Worm (Caenorhabditis elegans) whole organism, L1 larva: Measurements from ENCODE around the gene K07E3.9.

ENCODE experiments used
- C16A3.4 ChIP-seq: fragments of 150-350 bp; optimal IDR thresholded peaks from 2 replicates; lab custom pipeline; 2014; ENCODE audit warnings: missing biosample characterization, missing genetic modification characterization
- F16B12.6 ChIP-seq: fragments of 150-350 bp; optimal IDR thresholded peaks from 2 replicates; lab custom pipeline; 2014; ENCODE audit warnings: missing biosample characterization, missing genetic modification characterization
- aly-2 ChIP-seq: fragments of 150-350 bp; optimal IDR thresholded peaks from 2 replicates; lab custom pipeline; 2014; ENCODE audit warnings: missing biosample characterization, missing genetic modification characterization
- ceh-82 ChIP-seq, 3 experiments: fragments of 150-350 bp in 1 of 3; sonication (generic microtip) in 2 of 3; optimal IDR thresholded peaks; 2 replicates each; lab custom pipeline; 2014 to 2017; ENCODE audit warnings: missing biosample characterization in 3 of 3, missing genetic modification characterization in 3 of 3
- dpl-1 ChIP-seq, 3 experiments: fragments of 150-350 bp in 2 of 3; sonication (generic microtip) in 1 of 3; optimal IDR thresholded peaks; 2 replicates each; lab custom pipeline; 2014 to 2017; ENCODE audit warnings: missing biosample characterization in 3 of 3, missing genetic modification characterization in 3 of 3, missing genetic modification reagents in 3 of 3
- efl-1 ChIP-seq, 4 experiments: fragments of 150-350 bp; optimal IDR thresholded peaks in 3 of 4; peaks in 1 of 4; 1 replicate in 1 of 4; 2 replicates in 3 of 4; lab custom pipeline; 2014; ENCODE audit warnings: missing biosample characterization in 2 of 4, missing genetic modification characterization in 2 of 4, missing genetic modification reagents in 2 of 4
- efl-3 ChIP-seq: fragments of 200-800 bp; sonication (Bioruptor generic); optimal IDR thresholded peaks from 2 replicates; lab custom pipeline; 2018; ENCODE audit warnings: mild to moderate bottlenecking, missing genetic modification characterization, missing compliant biosample characterization
- egl-27 ChIP-seq, 2 experiments: fragments of 150-350 bp in 1 of 2; sonication (generic microtip); optimal IDR thresholded peaks; 3 replicates each; lab custom pipeline; 2017 to 2018; ENCODE audit warnings: missing biosample characterization in 2 of 2, missing genetic modification characterization in 2 of 2, missing genetic modification reagents in 2 of 2
- elt-2 ChIP-seq: sonication (generic microtip); optimal IDR thresholded peaks from 2 replicates; lab custom pipeline; 2016; ENCODE audit warnings: missing genetic modification characterization, mild to moderate bottlenecking, inconsistent platforms, missing compliant biosample characterization, missing genetic modification reagents
- ets-5 ChIP-seq: fragments of 200-800 bp; sonication (Bioruptor generic); IDR thresholded peaks from 2 replicates; pipeline ENCODE4 v1.3.6; 2022; ENCODE audit warnings: missing genetic modification characterization, missing compliant biosample characterization
- hlh-17 ChIP-seq: fragments of 200-800 bp; sonication (Bioruptor generic); optimal IDR thresholded peaks from 2 replicates; lab custom pipeline; 2018; ENCODE audit warnings: missing genetic modification characterization, mild to moderate bottlenecking, missing compliant biosample characterization, moderate library complexity, borderline replicate concordance
- hpl-2 ChIP-seq: fragments of 150-350 bp; optimal IDR thresholded peaks from 2 replicates; lab custom pipeline; 2014; ENCODE audit warnings: missing biosample characterization, missing genetic modification reagents, missing genetic modification characterization
- irx-1 ChIP-seq: sonication (generic microtip); optimal IDR thresholded peaks from 2 replicates; lab custom pipeline; 2016; ENCODE audit warnings: missing genetic modification characterization, missing compliant biosample characterization
- isw-1 ChIP-seq: fragments of 200-800 bp; sonication (Bioruptor generic); IDR thresholded peaks from 2 replicates; pipeline ENCODE4 v1.3.6; 2022; ENCODE audit warnings: missing genetic modification characterization, missing compliant biosample characterization
- lin-14 ChIP-seq: fragments of 200-800 bp; sonication (Bioruptor generic); optimal IDR thresholded peaks from 2 replicates; lab custom pipeline; 2018; ENCODE audit warnings: mild to moderate bottlenecking, missing genetic modification characterization, moderate library complexity, missing compliant biosample characterization
- lin-35 ChIP-seq, 2 experiments: fragments of 150-350 bp; optimal IDR thresholded peaks; 2 replicates each; lab custom pipeline; 2014; ENCODE audit warnings: missing biosample characterization in 2 of 2, missing genetic modification characterization in 2 of 2, missing genetic modification reagents in 2 of 2
- lir-3 ChIP-seq: sonication (generic microtip); optimal IDR thresholded peaks from 2 replicates; lab custom pipeline; 2016; ENCODE audit warnings: mild to moderate bottlenecking, missing genetic modification characterization, moderate library complexity, missing compliant biosample characterization; ENCODE audit not compliant: poor library complexity
- lsy-2 ChIP-seq, 2 experiments: fragments of 150-350 bp; optimal IDR thresholded peaks; 2 replicates each; lab custom pipeline; 2014; ENCODE audit warnings: missing biosample characterization in 2 of 2, missing genetic modification characterization in 2 of 2
- mab-9 ChIP-seq: fragments of 200-800 bp; sonication (Bioruptor generic); IDR thresholded peaks from 2 replicates; pipeline ENCODE4 v1.3.6; 2022; ENCODE audit warnings: missing genetic modification reagents, missing genetic modification characterization, missing compliant biosample characterization
- mdl-1 ChIP-seq, 2 experiments: fragments of 150-350 bp; optimal IDR thresholded peaks; 2 replicates each; lab custom pipeline; 2014 to 2017; ENCODE audit warnings: missing biosample characterization in 2 of 2, missing genetic modification characterization in 2 of 2, inconsistent platforms in 1 of 2
- mef-2 ChIP-seq: fragments of 150-350 bp; optimal IDR thresholded peaks from 2 replicates; lab custom pipeline; 2014; ENCODE audit warnings: missing biosample characterization, missing genetic modification characterization
- mep-1 ChIP-seq: fragments of 150-350 bp; optimal IDR thresholded peaks from 2 replicates; lab custom pipeline; 2014; ENCODE audit warnings: missing biosample characterization, missing genetic modification characterization
- nhr-12 ChIP-seq: sonication (generic microtip); optimal IDR thresholded peaks from 2 replicates; lab custom pipeline; 2017; ENCODE audit warnings: missing biosample characterization, missing genetic modification characterization
- nhr-19 ChIP-seq: fragments of 200-800 bp; sonication (Bioruptor generic); conservative IDR thresholded peaks from 2 replicates; pipeline ENCODE4 v1.3.6; 2022; ENCODE audit warnings: missing genetic modification characterization, missing compliant biosample characterization
- nhr-20 ChIP-seq: sonication (generic microtip); optimal IDR thresholded peaks from 2 replicates; lab custom pipeline; 2016; ENCODE audit warnings: mild to moderate bottlenecking, missing genetic modification characterization, missing compliant biosample characterization
- nhr-237 ChIP-seq: fragments of 150-350 bp; optimal IDR thresholded peaks from 2 replicates; lab custom pipeline; 2014; ENCODE audit warnings: missing biosample characterization, missing genetic modification characterization
- nhr-28 ChIP-seq: fragments of 150-350 bp; optimal IDR thresholded peaks from 2 replicates; lab custom pipeline; 2014; ENCODE audit warnings: missing biosample characterization, missing genetic modification characterization
- nhr-47 ChIP-seq: sonication (generic microtip); optimal IDR thresholded peaks from 2 replicates; lab custom pipeline; 2016; ENCODE audit warnings: mild to moderate bottlenecking, missing genetic modification characterization, moderate library complexity, missing compliant biosample characterization
- nhr-71 ChIP-seq: sonication (generic microtip); optimal IDR thresholded peaks from 2 replicates; lab custom pipeline; 2016; ENCODE audit warnings: mild to moderate bottlenecking, missing genetic modification characterization, moderate library complexity, missing compliant biosample characterization
- nhr-77 ChIP-seq: fragments of 150-350 bp; optimal IDR thresholded peaks from 2 replicates; lab custom pipeline; 2014; ENCODE audit warnings: missing biosample characterization, missing genetic modification characterization
- nhr-84 ChIP-seq: sonication (generic microtip); optimal IDR thresholded peaks from 2 replicates; lab custom pipeline; 2017; ENCODE audit warnings: missing biosample characterization, missing genetic modification characterization
- nhr-85 ChIP-seq: sonication (generic microtip); peaks from one replicate; lab custom pipeline; 2016; ENCODE audit warnings: missing genetic modification characterization, inconsistent platforms, missing compliant biosample characterization
- nhr-90 ChIP-seq: sonication (generic microtip); optimal IDR thresholded peaks from 2 replicates; lab custom pipeline; 2016; ENCODE audit warnings: mild to moderate bottlenecking, missing genetic modification characterization, missing compliant biosample characterization; ENCODE audit not compliant: poor library complexity
- rnt-1 ChIP-seq: sonication (generic microtip); optimal IDR thresholded peaks from 2 replicates; lab custom pipeline; 2016; ENCODE audit warnings: mild to moderate bottlenecking, missing genetic modification characterization, moderate library complexity, missing compliant biosample characterization
- skn-1 ChIP-seq: fragments of 150-350 bp; optimal IDR thresholded peaks from 2 replicates; lab custom pipeline; 2014; ENCODE audit warnings: missing biosample characterization, missing genetic modification characterization
- snpc-4 ChIP-seq: fragments of 150-350 bp; optimal IDR thresholded peaks from 2 replicates; lab custom pipeline; 2014; ENCODE audit warnings: missing biosample characterization, missing genetic modification characterization
- snu-23 ChIP-seq: sonication (generic microtip); optimal IDR thresholded peaks from 2 replicates; lab custom pipeline; 2016; ENCODE audit warnings: missing genetic modification characterization, missing compliant biosample characterization
- swsn-7 ChIP-seq: sonication (generic microtip); optimal IDR thresholded peaks from 2 replicates; lab custom pipeline; 2016; ENCODE audit warnings: missing genetic modification characterization, missing compliant biosample characterization
- tbx-2 ChIP-seq: sonication (generic microtip); optimal IDR thresholded peaks from 2 replicates; lab custom pipeline; 2016; ENCODE audit warnings: missing genetic modification characterization, missing compliant biosample characterization
- unc-98 ChIP-seq: fragments of 200-800 bp; sonication (Bioruptor generic); IDR thresholded peaks from 2 replicates; pipeline ENCODE4 v1.3.6; 2022; ENCODE audit warnings: missing genetic modification characterization, missing compliant biosample characterization
- xbp-1 ChIP-seq: sonication (generic microtip); optimal IDR thresholded peaks from 2 replicates; lab custom pipeline; 2016; ENCODE audit warnings: missing genetic modification characterization, missing compliant biosample characterization
- ztf-11 ChIP-seq, 2 experiments: sonication (generic microtip); optimal IDR thresholded peaks; 2 replicates each; lab custom pipeline; 2016 to 2017; ENCODE audit warnings: missing genetic modification characterization in 2 of 2, missing biosample characterization in 1 of 2, missing compliant biosample characterization in 1 of 2

K07E3.9 gene

ce11 chrX:8109531-8109930 is 1.5 kb downstream of the K07E3.9 start:
- TF ChIP-seq lin-35 (GFP tag; optimal IDR thresholded peaks at IDR 0.05; lab: Kevin White, UChicago) (peak in 1 of 2 experiments; percentile 27), ets-5 (GFP tag; lab: Robert Waterston, UW) (no peak), ztf-11 (tag; optimal IDR thresholded peaks at IDR 0.05; lab: Kevin White, UChicago) (no peak), nhr-71 (tag; lab: Kevin White, UChicago) (peak; percentile 40), efl-3 (GFP tag; lab: Kevin White, UChicago) (no peak), nhr-28 (tag; lab: Kevin White, UChicago) (no peak), ceh-82 (tag; optimal IDR thresholded peaks at IDR 0.05; lab: Kevin White, UChicago) (no peak), nhr-84 (tag; lab: Kevin White, UChicago) (no peak), C16A3.4 (tag; lab: Kevin White, UChicago) (no peak), mef-2 (tag; lab: Kevin White, UChicago) (no peak), dpl-1 (GFP tag; optimal IDR thresholded peaks at IDR 0.05; lab: Kevin White, UChicago) (peak in 1 of 3 experiments; percentile 47), hlh-17 (GFP tag; lab: Kevin White, UChicago) (no peak), efl-1 (optimal IDR thresholded peaks at IDR 0.05; lab: Kevin White, UChicago) (peak in 1 of 2 experiments; percentile 18), efl-1 (GFP tag; optimal IDR thresholded peaks at IDR 0.05 in 1 of 2; lab: Kevin White, UChicago) (peak; percentile 55 to 76), aly-2 (tag; lab: Kevin White, UChicago) (no peak), nhr-237 (tag; lab: Kevin White, UChicago) (no peak), isw-1 (GFP tag; lab: Robert Waterston, UW) (no peak; the same call in 1 of the 2 replicates), mdl-1 (tag; optimal IDR thresholded peaks at IDR 0.05; lab: Kevin White, UChicago) (peak in 1 of 2 experiments; percentile 33), hpl-2 (GFP tag; lab: Kevin White, UChicago) (no peak), xbp-1 (tag; lab: Kevin White, UChicago) (peak; percentile 16), snu-23 (peak; percentile 51), irx-1 (tag; lab: Kevin White, UChicago) (peak; percentile 2), lin-14 (peak; percentile 52), rnt-1 (peak; percentile 58), swsn-7 (peak; percentile 28), nhr-47 (tag; lab: Kevin White, UChicago) (peak; percentile 49), nhr-12 (no peak), lir-3 (no peak), egl-27 (tag; optimal IDR thresholded peaks at IDR 0.05; lab: Kevin White, UChicago) (no peak), elt-2 (tag; lab: Kevin White, UChicago) (no peak), nhr-77 (tag; lab: Kevin White, UChicago) (no peak), skn-1 (tag; lab: Kevin White, UChicago) (peak; percentile 31), F16B12.6 (peak; percentile 90), nhr-19 (0 out of 2 replicates have a peak, but pooled peaks have one; percentile 17), mep-1 (peak; percentile 70), nhr-90 (peak; percentile 8), unc-98 (no peak), nhr-20 (tag; lab: Kevin White, UChicago) (peak; percentile 27), lsy-2 (tag; optimal IDR thresholded peaks at IDR 0.05; lab: Kevin White, UChicago) (peak; percentile 21 to 44), snpc-4 (tag; lab: Kevin White, UChicago) (no peak), mab-9 (GFP tag; lab: Robert Waterston, UW) (no peak), tbx-2 (tag; lab: Kevin White, UChicago) (no peak)

- TF ChIP-seq egl-27 (tag; optimal IDR thresholded peaks at IDR 0.05; lab: Kevin White, UChicago) (no peak), nhr-85 (tag; lab: Kevin White, UChicago) (peak; percentile 72)
These were observed 2.2 kb downstream of the K07E3.9 start, which contains the start of gene K07E3.1 for ce11 chrX:8110193-8110592. Gene K07E3.1 (plus strand): TSS chrX:8110439.
